Worm (Caenorhabditis elegans): ENCODE data around the gene clec-86.

clec-86 gene

DNA sequence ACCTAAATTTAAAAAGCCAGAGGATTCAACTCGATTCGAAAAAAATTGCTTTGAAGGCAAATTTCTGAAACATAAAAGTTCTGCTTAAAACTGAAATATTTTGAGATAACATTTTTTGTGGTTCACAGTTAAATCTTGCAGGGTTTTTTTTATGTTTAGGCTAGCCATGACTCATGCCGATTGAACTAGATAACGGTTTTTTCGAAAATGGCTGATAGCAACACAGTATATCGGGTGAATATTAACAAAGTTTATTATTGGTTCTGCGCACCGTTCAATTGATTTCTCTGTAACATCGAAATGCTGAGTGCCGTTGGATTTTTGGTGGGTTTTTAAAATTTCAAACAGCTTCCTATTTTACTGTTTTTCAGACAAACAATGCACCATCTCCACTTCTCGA is 37.7 kb downstream of the clec-86 start, which contains the start of gene F43E12.1:
Gene F43E12.1, plus strand, starts transcription at position 301 of the 400 bp plus-strand sequence.
- TF ChIP-seq vab-7 (GFP tag; IDR thresholded peaks at IDR 0.05) (no peak), mdl-1 (tag; optimal IDR thresholded peaks at IDR 0.05) (no peak), ceh-44 (GFP tag; IDR thresholded peaks at IDR 0.05) (no peak), ceh-32 (tag; optimal IDR thresholded peaks at IDR 0.05; ENCODE audit: poor library complexity) (no peak), F44E2.7 (GFP tag; IDR thresholded peaks at IDR 0.05) (no peak), arid-1 (GFP tag; conservative IDR thresholded peaks at IDR 0.05) (no peak), set-16 (GFP tag; IDR thresholded peaks at IDR 0.05) (no peak), dve-1 (tag; optimal IDR thresholded peaks at IDR 0.05; ENCODE audit: insufficient read depth) (no peak), lin-39 (tag; optimal IDR thresholded peaks at IDR 0.05) (no peak), nhr-48 (tag; optimal IDR thresholded peaks at IDR 0.05) (no peak), egl-27 (tag; optimal IDR thresholded peaks at IDR 0.05) (no peak), hlh-11 (tag; optimal IDR thresholded peaks at IDR 0.05) (no peak), fos-1 (tag; optimal IDR thresholded peaks at IDR 0.05) (no peak), zag-1 (tag; optimal IDR thresholded peaks at IDR 0.05) (no peak), hmg-1.1 (GFP tag; IDR thresholded peaks at IDR 0.05) (no peak), F49E8.2 (tag; optimal IDR thresholded peaks at IDR 0.05; ENCODE audit: borderline replicate concordance) (no peak), fkh-10 (GFP tag; optimal IDR thresholded peaks at IDR 0.05) (no peak), dmd-8 (GFP tag; IDR thresholded peaks at IDR 0.05) (no peak)

DNA sequence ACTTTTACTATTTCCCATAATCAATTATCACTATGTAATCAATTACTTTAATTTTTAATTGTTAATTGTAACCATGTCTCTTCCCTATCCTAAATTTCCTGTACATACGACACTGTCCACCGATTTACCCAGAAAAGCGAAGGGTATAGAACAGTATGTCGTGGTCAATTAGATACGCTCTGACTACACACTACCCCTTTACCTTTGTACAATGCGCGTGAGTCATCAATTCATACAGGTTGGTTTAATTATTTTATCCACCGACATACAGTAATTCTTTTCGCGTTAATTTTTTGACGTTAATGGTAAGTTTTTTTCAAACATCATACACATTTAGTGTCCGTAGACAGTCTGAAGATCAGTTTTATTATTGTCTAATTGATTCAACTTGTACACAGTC is 42.0 kb downstream of the clec-86 start:
- TF ChIP-seq ceh-82 (tag; optimal IDR thresholded peaks at IDR 0.05) (no peak), ceh-28 (tag; optimal IDR thresholded peaks at IDR 0.05) (peak; percentile 38), lin-29 (GFP tag; IDR thresholded peaks at IDR 0.05) (peak; percentile 90), mdl-1 (tag; optimal IDR thresholded peaks at IDR 0.05) (peak; percentile 18 to 80), hmg-1.1 (GFP tag; IDR thresholded peaks at IDR 0.05) (peak; percentile 98), aha-1 (tag) (peak; percentile 86), hlh-11 (tag; optimal IDR thresholded peaks at IDR 0.05) (peak; percentile 93), nhr-237 (tag; optimal IDR thresholded peaks at IDR 0.05) (peak; percentile 72), hlh-30 (tag; optimal IDR thresholded peaks at IDR 0.05; ENCODE audit: insufficient read depth) (peak; percentile 87), daf-16 (GFP tag; optimal IDR thresholded peaks at IDR 0.05) (peak; percentile 76 to 91), daf-16 (tag; optimal IDR thresholded peaks at IDR 0.05) (peak; percentile 86), madf-9 (GFP tag; conservative IDR thresholded peaks at IDR 0.05) (peak; percentile 89), php-3 (GFP tag; IDR thresholded peaks at IDR 0.05) (peak; percentile 89), Y75B8A.6 (GFP tag; IDR thresholded peaks at IDR 0.05) (no peak), daf-8 (GFP tag; IDR thresholded peaks at IDR 0.05) (0 out of 2 replicates have a peak, but pooled peaks have one; percentile 16), lin-38 (GFP tag; IDR thresholded peaks at IDR 0.05) (peak; percentile 73), attf-4 (tag; optimal IDR thresholded peaks at IDR 0.05) (no peak), nhr-6 (tag; optimal IDR thresholded peaks at IDR 0.05) (peak; percentile 97), saeg-2 (GFP tag; IDR thresholded peaks at IDR 0.05) (peak; percentile 81; the same call in 1 of the 2 replicates), dmd-9 (GFP tag; IDR thresholded peaks at IDR 0.05) (no peak), F37D6.2 (tag; optimal IDR thresholded peaks at IDR 0.05) (peak; percentile 86), daf-12 (tag; optimal IDR thresholded peaks at IDR 0.05) (no peak), nhr-76 (tag; optimal IDR thresholded peaks at IDR 0.05) (peak; percentile 68), D1046.2 (GFP tag; IDR thresholded peaks at IDR 0.05) (0 out of 2 replicates have a peak, but pooled peaks have one; percentile 49), ceh-20 (GFP tag; IDR thresholded peaks at IDR 0.05) (peak; percentile 83), skn-1 (tag; optimal IDR thresholded peaks at IDR 0.05) (no peak), mxl-2 (GFP tag; conservative IDR thresholded peaks at IDR 0.05) (0 out of 2 replicates have a peak, but pooled peaks have one; percentile 53), zfp-3 (GFP tag; conservative IDR thresholded peaks at IDR 0.05) (peak; percentile 90), hif-1 (tag; optimal IDR thresholded peaks at IDR 0.05) (peak in 1 of 2 experiments; percentile 51), nhr-42 (GFP tag; IDR thresholded peaks at IDR 0.05) (peak; percentile 97), lsy-2 (tag; optimal IDR thresholded peaks at IDR 0.05) (peak; percentile 83 to 92), ztf-7 (tag; optimal IDR thresholded peaks at IDR 0.05) (peak; percentile 92), nhr-28 (tag; optimal IDR thresholded peaks at IDR 0.05) (peak; percentile 95), nhr-102 (tag; optimal IDR thresholded peaks at IDR 0.05) (peak; percentile 98), T26A8.4 (GFP tag; IDR thresholded peaks at IDR 0.05) (peak; percentile 97), zip-2 (tag; optimal IDR thresholded peaks at IDR 0.05) (peak; percentile 86)

Measured in whole organism, L4 larva.